Fruit fly (Drosophila melanogaster): ENCODE measurements around the gene CoRest.

The CoRest gene

dm6 chrX:19545865-19546657 is 24.3 kb downstream of the CoRest start:
- TF ChIP-seq psq (optimal IDR thresholded peaks at IDR 0.05) (no peak), EcR (GFP tag; optimal IDR thresholded peaks at IDR 0.05) (no peak), CG8478 (optimal IDR thresholded peaks at IDR 0.05) (peak; percentile 51), usp (GFP tag; optimal IDR thresholded peaks at IDR 0.05) (no peak), Dll (optimal IDR thresholded peaks at IDR 0.05) (peak; percentile 15), pan (optimal IDR thresholded peaks at IDR 0.05) (no peak)

dm6 chrX:19546658-19547038 is 24.9 kb downstream of the CoRest start:
- TF ChIP-seq usp (GFP tag; optimal IDR thresholded peaks at IDR 0.05) (no peak), CG8478 (optimal IDR thresholded peaks at IDR 0.05) (no peak), pan (optimal IDR thresholded peaks at IDR 0.05) (no peak)

- no peak for TF ChIP-seq usp (GFP tag; optimal IDR thresholded peaks at IDR 0.05)
- TF ChIP-seq pan (optimal IDR thresholded peaks at IDR 0.05) = no peak
- no peak for TF ChIP-seq EcR (GFP tag; optimal IDR thresholded peaks at IDR 0.05)
- no peak for TF ChIP-seq psq (optimal IDR thresholded peaks at IDR 0.05)
- TF ChIP-seq Dll (optimal IDR thresholded peaks at IDR 0.05) = no peak
- TF ChIP-seq CG8478 (optimal IDR thresholded peaks at IDR 0.05) = no peak
Measured at dm6 chrX:19547382-19547781, 25.7 kb downstream of the CoRest start, which contains the start of gene CG32532. Gene CG32532, minus strand, starts transcription at chrX:19547482.

- no peak for TF ChIP-seq usp (GFP tag; optimal IDR thresholded peaks at IDR 0.05)
- TF ChIP-seq CG8478 (optimal IDR thresholded peaks at IDR 0.05) = no peak
- no peak for TF ChIP-seq Dll (optimal IDR thresholded peaks at IDR 0.05)
- TF ChIP-seq EcR (GFP tag; optimal IDR thresholded peaks at IDR 0.05) = no peak
Measured at dm6 chrX:19548438-19548837, 26.7 kb downstream of the CoRest start.

- TF ChIP-seq pan (optimal IDR thresholded peaks at IDR 0.05) = no peak
- TF ChIP-seq EcR (GFP tag; optimal IDR thresholded peaks at IDR 0.05) = no peak
- no peak for TF ChIP-seq Dll (optimal IDR thresholded peaks at IDR 0.05)
- TF ChIP-seq usp (GFP tag; optimal IDR thresholded peaks at IDR 0.05) = no peak
- no peak for TF ChIP-seq psq (optimal IDR thresholded peaks at IDR 0.05)
- no peak for TF ChIP-seq CG8478 (optimal IDR thresholded peaks at IDR 0.05)
Measured at dm6 chrX:19549570-19549969, 27.8 kb downstream of the CoRest start.

- no peak for TF ChIP-seq Dll (optimal IDR thresholded peaks at IDR 0.05)
- TF ChIP-seq pan (optimal IDR thresholded peaks at IDR 0.05) = no peak
- no peak for TF ChIP-seq CG8478 (optimal IDR thresholded peaks at IDR 0.05)
- TF ChIP-seq psq (optimal IDR thresholded peaks at IDR 0.05) = no peak
- no peak for TF ChIP-seq usp (GFP tag; optimal IDR thresholded peaks at IDR 0.05)
- TF ChIP-seq EcR (GFP tag; optimal IDR thresholded peaks at IDR 0.05) = no peak
Measured at dm6 chrX:19565714-19566316, 44.1 kb downstream of the CoRest start, which contains the start of the genes Grip84 and car. Gene Grip84, minus strand, starts transcription at chrX:19565764. Gene car, plus strand, starts transcription at chrX:19566019.

- no peak for TF ChIP-seq psq (optimal IDR thresholded peaks at IDR 0.05)
Measured at dm6 chrX:19573687-19574086, 52.0 kb downstream of the CoRest start.

- TF ChIP-seq usp (GFP tag; optimal IDR thresholded peaks at IDR 0.05) (no peak), CG8478 (optimal IDR thresholded peaks at IDR 0.05) (no peak), pan (optimal IDR thresholded peaks at IDR 0.05) (no peak), psq (optimal IDR thresholded peaks at IDR 0.05) (no peak), EcR (GFP tag; optimal IDR thresholded peaks at IDR 0.05) (no peak), Dll (optimal IDR thresholded peaks at IDR 0.05) (no peak)
Measured at dm6 chrX:19577940-19578632, 56.4 kb downstream of the CoRest start.

- TF ChIP-seq Dll (optimal IDR thresholded peaks at IDR 0.05) = no peak
- no peak for TF ChIP-seq EcR (GFP tag; optimal IDR thresholded peaks at IDR 0.05)
- no peak for TF ChIP-seq usp (GFP tag; optimal IDR thresholded peaks at IDR 0.05)
- TF ChIP-seq pan (optimal IDR thresholded peaks at IDR 0.05) = no peak
- TF ChIP-seq CG8478 (optimal IDR thresholded peaks at IDR 0.05) = peak; percentile 89
- TF ChIP-seq psq (optimal IDR thresholded peaks at IDR 0.05) = no peak
Measured at dm6 chrX:19578908-19579647, 57.3 kb downstream of the CoRest start.

- TF ChIP-seq EcR (GFP tag; optimal IDR thresholded peaks at IDR 0.05) = no peak
- TF ChIP-seq usp (GFP tag; optimal IDR thresholded peaks at IDR 0.05) = no peak
- TF ChIP-seq CG8478 (optimal IDR thresholded peaks at IDR 0.05) = no peak
- no peak for TF ChIP-seq pan (optimal IDR thresholded peaks at IDR 0.05)
Measured at dm6 chrX:19579648-19580301, 58.0 kb downstream of the CoRest start, which contains the start of gene Tao. Gene Tao, minus strand, starts transcription at chrX:19579800.

Measured in whole organism.